Fruit fly (Drosophila melanogaster) whole organism, adult: ENCODE results near the gene Ge-1.

ENCODE experiments used
- CG12768 ChIP-seq: fragments of 200-800 bp; sonication (Bioruptor generic); optimal IDR thresholded peaks from 2 replicates; lab custom pipeline; 2017; ENCODE audit warnings: missing biosample characterization, missing genetic modification characterization, mild to moderate bottlenecking, moderate library complexity, missing genetic modification reagents
- CG5204 ChIP-seq: fragments of 200-800 bp; sonication (Bioruptor generic); optimal IDR thresholded peaks from 2 replicates; lab custom pipeline; 2016; ENCODE audit warnings: missing biosample characterization, missing genetic modification characterization
- CG7045 ChIP-seq: fragments of 200-800 bp; sonication (Bioruptor generic); optimal IDR thresholded peaks from 2 replicates; lab custom pipeline; 2017; ENCODE audit warnings: missing biosample characterization, mild to moderate bottlenecking, missing genetic modification characterization
- CG7101 ChIP-seq: fragments of 200-800 bp; sonication (Bioruptor generic); optimal IDR thresholded peaks from 2 replicates; lab custom pipeline; 2018; ENCODE audit warnings: missing biosample characterization, mild to moderate bottlenecking, missing genetic modification characterization, moderate library complexity
- Mnt ChIP-seq: fragments of 200-800 bp; sonication (Bioruptor generic); optimal IDR thresholded peaks from 2 replicates; lab custom pipeline; 2016; ENCODE audit warnings: missing biosample characterization, mild to moderate bottlenecking, missing genetic modification characterization
- bab1 ChIP-seq: fragments of 200-800 bp; sonication (Bioruptor generic); optimal IDR thresholded peaks from 3 replicates; lab custom pipeline; 2019; ENCODE audit warnings: missing biosample characterization, mild to moderate bottlenecking, missing genetic modification characterization, moderate library complexity
- ovo ChIP-seq: fragments of 200-800 bp; sonication (Bioruptor generic); optimal IDR thresholded peaks from 2 replicates; lab custom pipeline; 2016; ENCODE audit warnings: missing biosample characterization, missing genetic modification characterization
- tj ChIP-seq: fragments of 200-800 bp; sonication (Bioruptor generic); optimal IDR thresholded peaks from 3 replicates; lab custom pipeline; 2017; ENCODE audit warnings: missing biosample characterization, mild to moderate bottlenecking, missing genetic modification characterization, moderate library complexity
- toe ChIP-seq: fragments of 200-800 bp; sonication (Bioruptor generic); optimal IDR thresholded peaks from 2 replicates; lab custom pipeline; 2016; ENCODE audit warnings: missing biosample characterization, missing genetic modification characterization

DNA sequence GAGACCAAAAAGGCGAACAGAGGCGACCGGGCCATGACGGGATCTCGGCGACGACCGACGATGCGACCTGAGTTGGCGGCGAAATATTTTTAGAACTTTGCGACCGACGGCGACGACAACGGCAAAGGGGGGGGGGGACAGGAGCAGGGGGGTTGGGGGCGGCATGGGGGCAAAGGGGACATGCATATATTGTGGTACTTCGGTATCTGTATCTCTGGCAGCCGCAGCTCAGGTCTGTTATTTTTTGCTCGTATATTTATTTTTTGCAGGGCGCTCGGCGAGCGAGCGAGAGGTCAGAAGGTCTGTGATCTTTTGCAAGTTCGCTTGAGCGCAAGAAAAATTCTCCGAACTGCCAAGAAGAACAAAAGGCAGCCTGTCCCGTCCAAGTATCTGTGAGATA, 41.5 kb downstream of the Ge-1 start:
- TF ChIP-seq CG7045 (GFP tag; lab: Kevin White, UChicago): no peak
- no peak for TF ChIP-seq toe
- no peak for TF ChIP-seq CG7101 (tag; lab: Kevin White, UChicago)
- no peak for TF ChIP-seq CG12768 (GFP tag; lab: Kevin White, UChicago)
- TF ChIP-seq bab1 (GFP tag; lab: Kevin White, UChicago): no peak
- TF ChIP-seq CG5204 (GFP tag; lab: Kevin White, UChicago): no peak
- TF ChIP-seq Mnt (GFP tag; lab: Kevin White, UChicago): no peak
- TF ChIP-seq tj (GFP tag; lab: Kevin White, UChicago): no peak
- no peak for TF ChIP-seq ovo (GFP tag; lab: Kevin White, UChicago)
